Worm (Caenorhabditis elegans) whole organism, L3 larva: ENCODE measurements around the gene msd-4.
A peak's percentile ranks its signal among the peaks of the same experiment; 100 is the strongest.

Experiments
- fkh-2 ChIP-seq: fragments of 150-350 bp; optimal IDR thresholded peaks from 2 replicates; lab custom pipeline; 2014; ENCODE audit warnings: missing biosample characterization, missing genetic modification reagents, missing genetic modification characterization
- ztf-11 ChIP-seq: fragments of 150-350 bp; optimal IDR thresholded peaks from 2 replicates; lab custom pipeline; 2014; ENCODE audit warnings: missing biosample characterization, missing genetic modification characterization
- ztf-4 ChIP-seq: fragments of 150-350 bp; optimal IDR thresholded peaks from 2 replicates; lab custom pipeline; 2014; ENCODE audit warnings: missing biosample characterization, missing genetic modification characterization

DNA sequence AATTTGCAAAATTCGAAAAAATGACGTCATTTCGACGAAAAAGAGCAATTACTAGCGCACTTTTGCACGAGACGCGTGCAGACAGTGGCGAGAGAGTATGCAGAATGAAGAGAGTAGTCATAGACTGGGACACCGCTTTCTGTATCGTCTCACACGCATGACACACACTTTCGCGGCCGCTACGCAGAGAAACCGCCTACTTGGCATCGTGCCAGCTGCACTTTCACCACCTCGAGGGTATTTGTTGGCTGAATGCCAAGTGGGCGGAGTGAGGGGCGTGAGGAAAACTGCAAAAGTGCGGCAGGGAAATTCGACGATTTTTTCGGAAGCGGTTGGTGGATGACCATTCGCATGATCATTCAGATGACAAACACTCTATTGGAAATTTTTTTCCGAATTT is 31.2 kb upstream of the msd-4 start:
- peak; percentile 88 for TF ChIP-seq ztf-4 (tag; lab: Kevin White, UChicago)
- no peak for TF ChIP-seq fkh-2 (tag; lab: Kevin White, UChicago)
- peak; percentile 4 for TF ChIP-seq ztf-11 (tag; lab: Kevin White, UChicago)
